Worm (Caenorhabditis elegans): Measurements from ENCODE around the gene vrp-1.

DNA sequence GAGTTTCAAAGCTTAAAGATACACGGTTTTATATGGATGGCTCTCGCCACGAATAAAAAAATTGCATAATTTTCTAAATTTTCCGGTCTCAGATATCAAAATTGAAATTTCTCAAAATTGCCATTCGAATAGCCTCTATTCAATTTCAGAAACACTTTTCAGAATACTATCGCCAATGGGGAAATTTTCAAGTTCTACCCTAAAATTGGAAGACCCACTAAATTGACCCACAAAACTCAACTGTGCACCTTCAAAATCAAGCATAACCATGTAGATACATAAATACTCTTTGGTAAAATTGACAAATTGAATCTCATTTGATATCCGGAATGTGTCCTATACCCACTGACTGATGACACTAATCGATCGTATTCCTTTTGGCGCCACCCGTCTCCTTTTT lies 3.8 kb downstream of the vrp-1 start:
- no peak for TF ChIP-seq rnt-1 (tag; optimal IDR thresholded peaks at IDR 0.05)
- TF ChIP-seq lin-35 (GFP tag; optimal IDR thresholded peaks at IDR 0.05), result no peak
- TF ChIP-seq nhr-237 (tag; optimal IDR thresholded peaks at IDR 0.05), result no peak
- no peak for TF ChIP-seq ceh-63 (GFP tag; optimal IDR thresholded peaks at IDR 0.05)
- no peak for TF ChIP-seq pax-3 (tag; optimal IDR thresholded peaks at IDR 0.05)
- TF ChIP-seq tbx-2 (tag; optimal IDR thresholded peaks at IDR 0.05), result no peak
- no peak for TF ChIP-seq ceh-8 (GFP tag; optimal IDR thresholded peaks at IDR 0.05)

Data from whole organism, L1 larva.